Worm (Caenorhabditis elegans) whole organism, midembryonic: ENCODE data around the gene B0564.2.

Experiments used
- T22C8.4 ChIP-seq: fragments of 200-800 bp; sonication (Bioruptor generic); IDR thresholded peaks from 2 replicates; pipeline ENCODE4 v1.3.6; 2022; ENCODE audit warnings: missing genetic modification characterization, missing compliant biosample characterization
- klf-2 ChIP-seq: fragments of 200-800 bp; sonication (Bioruptor generic); conservative IDR thresholded peaks from 2 replicates; pipeline ENCODE4 v1.3.6; 2022; ENCODE audit warnings: missing genetic modification reagents, missing genetic modification characterization, missing compliant biosample characterization
- tab-1 ChIP-seq: fragments of 200-800 bp; sonication (Bioruptor generic); IDR thresholded peaks from 2 replicates; pipeline ENCODE4 v1.3.6; 2022; ENCODE audit warnings: missing genetic modification characterization, missing compliant biosample characterization

DNA sequence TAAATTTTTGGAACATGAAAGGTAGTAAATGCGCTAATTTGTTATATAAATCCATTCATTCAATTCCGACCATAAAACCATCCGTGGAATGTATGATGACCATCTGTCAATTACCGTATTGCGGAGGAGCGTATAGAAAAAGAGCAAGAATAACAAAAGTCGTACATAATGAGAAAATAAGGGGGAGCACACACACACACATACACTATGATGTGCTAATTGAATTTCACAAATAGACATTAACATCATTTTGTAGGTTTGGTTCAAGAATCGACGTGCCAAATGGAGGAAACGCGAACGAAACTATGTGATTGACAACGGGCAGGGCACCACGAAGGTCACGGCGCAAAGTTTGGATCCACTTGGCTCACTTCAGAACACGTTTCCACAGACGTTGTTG lies 13.9 kb downstream of the B0564.2 start:
- TF ChIP-seq klf-2 (GFP tag; lab: Robert Waterston, UW) (no peak), T22C8.4 (GFP tag; lab: Robert Waterston, UW) (no peak), tab-1 (GFP tag; lab: Robert Waterston, UW) (no peak)
